Worm (Caenorhabditis elegans): ENCODE data around the gene Y48A6B.7.
"Not testable (repeated sequence)": the region's sequence is repeated elsewhere in the genome, so short reads cannot be mapped to it uniquely, and the experiment has no call there.

DNA sequence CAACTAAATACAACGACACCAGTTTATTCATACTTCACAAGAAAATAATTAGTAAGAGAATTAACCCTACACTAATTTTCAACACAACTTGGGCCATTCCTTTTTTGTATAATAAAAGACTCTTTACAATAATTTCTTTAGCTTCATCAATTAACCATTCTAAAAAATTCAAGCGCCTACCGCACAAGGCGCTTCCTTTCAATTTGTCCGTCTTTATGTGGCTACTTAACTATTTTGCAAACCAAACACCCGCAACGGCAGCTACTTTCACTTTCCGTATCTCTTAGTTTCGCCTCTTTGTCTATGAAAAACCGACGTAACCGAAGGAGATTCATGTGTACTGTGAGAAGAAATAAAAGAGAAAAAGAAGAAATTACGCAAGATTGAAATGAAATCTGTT lies 39.9 kb downstream of the Y48A6B.7 start:
- not testable (repeated sequence) for TF ChIP-seq unc-62 (GFP tag; optimal IDR thresholded peaks at IDR 0.05); egl-27 (tag; optimal IDR thresholded peaks at IDR 0.05); nhr-11 (tag; optimal IDR thresholded peaks at IDR 0.05); nhr-23 (tag; optimal IDR thresholded peaks at IDR 0.05); elt-3 (tag; optimal IDR thresholded peaks at IDR 0.05); nhr-76 (tag; optimal IDR thresholded peaks at IDR 0.05); tbx-2 (tag; optimal IDR thresholded peaks at IDR 0.05); nhr-237 (tag; optimal IDR thresholded peaks at IDR 0.05); ceh-16 (tag; optimal IDR thresholded peaks at IDR 0.05)

Data from whole organism, L3 larva.